Worm (Caenorhabditis elegans) whole organism, mixed stage, embryonic: Measurements from ENCODE around the gene puf-8.

Source experiments
- elt-1 ChIP-seq: sonication (generic microtip); optimal IDR thresholded peaks from 2 replicates; lab custom pipeline; 2017; ENCODE audit warnings: missing genetic modification characterization, mild to moderate bottlenecking, missing compliant biosample characterization, antibody characterized with exemption, moderate library complexity, borderline replicate concordance; ENCODE audit not compliant: insufficient read depth
- elt-3 ChIP-seq: fragments of 150-350 bp; optimal IDR thresholded peaks from 2 replicates; lab custom pipeline; 2014; ENCODE audit warnings: missing biosample characterization, missing genetic modification characterization
- hlh-1 ChIP-seq: fragments of 150-350 bp; optimal IDR thresholded peaks from 2 replicates; lab custom pipeline; 2014; ENCODE audit warnings: missing biosample characterization, missing genetic modification reagents, missing genetic modification characterization
- mep-1 ChIP-seq: fragments of 150-350 bp; optimal IDR thresholded peaks from 2 replicates; lab custom pipeline; 2017; ENCODE audit warnings: missing biosample characterization, missing genetic modification reagents, missing genetic modification characterization, inconsistent platforms
- nhr-12 ChIP-seq: fragments of 150-350 bp; optimal IDR thresholded peaks from 2 replicates; lab custom pipeline; 2014; ENCODE audit warnings: missing biosample characterization, missing genetic modification characterization
- nhr-2 ChIP-seq: fragments of 150-350 bp; optimal IDR thresholded peaks from 2 replicates; lab custom pipeline; 2014; ENCODE audit warnings: missing biosample characterization, missing genetic modification characterization
- nhr-28 ChIP-seq: fragments of 150-350 bp; optimal IDR thresholded peaks from 2 replicates; lab custom pipeline; 2014; ENCODE audit warnings: missing biosample characterization, missing genetic modification characterization
- nhr-76 ChIP-seq: sonication (generic microtip); optimal IDR thresholded peaks from 2 replicates; lab custom pipeline; 2017; ENCODE audit warnings: missing biosample characterization, missing genetic modification characterization
- pha-4 ChIP-seq: fragments of 150-350 bp; optimal IDR thresholded peaks from 2 replicates; lab custom pipeline; 2018; ENCODE audit warnings: missing biosample characterization, missing genetic modification reagents, missing genetic modification characterization
- snpc-4 ChIP-seq: fragments of 150-350 bp; optimal IDR thresholded peaks from 2 replicates; lab custom pipeline; 2014; ENCODE audit warnings: missing biosample characterization, missing genetic modification characterization
- unc-62 ChIP-seq: fragments of 150-350 bp; optimal IDR thresholded peaks from 2 replicates; lab custom pipeline; 2014; ENCODE audit warnings: missing biosample characterization, missing genetic modification reagents, missing genetic modification characterization

ce11 chrII:7326997-7327396, 28.9 kb upstream of the puf-8 start:
- TF ChIP-seq pha-4 (tag; lab: Kevin White, UChicago) (no peak), nhr-76 (no peak), unc-62 (GFP tag; lab: Kevin White, UChicago) (peak; percentile 11), nhr-12 (no peak), elt-1 (no peak), nhr-2 (tag; lab: Kevin White, UChicago) (no peak), nhr-28 (tag; lab: Kevin White, UChicago) (no peak), elt-3 (no peak), hlh-1 (tag; lab: Kevin White, UChicago) (peak; percentile 12), mep-1 (no peak), snpc-4 (no peak)
